Fruit fly (Drosophila melanogaster): ENCODE results near the gene CG9784.

Gene CG9784

dm6 chrX:16587021-16587667, 11.9 kb downstream of the CG9784 start, which contains the start of gene CanA-14F (continued):
- TF ChIP-seq wek (GFP tag; optimal IDR thresholded peaks at IDR 0.05): no peak
- peak; percentile 19 for TF ChIP-seq CTCF (GFP tag; optimal IDR thresholded peaks at IDR 0.05)
- TF ChIP-seq CG2889 (GFP tag; IDR thresholded peaks at IDR 0.05): no peak
- TF ChIP-seq org-1 (GFP tag; optimal IDR thresholded peaks at IDR 0.05): no peak
- TF ChIP-seq CG9817 (tag; optimal IDR thresholded peaks at IDR 0.05): peak; percentile 42
- no peak for TF ChIP-seq CG4730 (GFP tag; IDR thresholded peaks at IDR 0.05)
- TF ChIP-seq Dek (tag; optimal IDR thresholded peaks at IDR 0.05): peak; percentile 5
- no peak for TF ChIP-seq CG10209 (GFP tag; optimal IDR thresholded peaks at IDR 0.05)
- no peak for TF ChIP-seq tup (GFP tag; optimal IDR thresholded peaks at IDR 0.05)
- no peak for TF ChIP-seq Aef1 (GFP tag; IDR thresholded peaks at IDR 0.05)
- TF ChIP-seq CG12299 (tag; optimal IDR thresholded peaks at IDR 0.05): no peak
- no peak for TF ChIP-seq CG16815 (GFP tag; optimal IDR thresholded peaks at IDR 0.05)
- TF ChIP-seq CG1832 (GFP tag; optimal IDR thresholded peaks at IDR 0.05): no peak
- no peak for TF ChIP-seq gcm (GFP tag; optimal IDR thresholded peaks at IDR 0.05)
- TF ChIP-seq CG12942 (GFP tag; optimal IDR thresholded peaks at IDR 0.05): no peak
- TF ChIP-seq CG18476 (GFP tag; optimal IDR thresholded peaks at IDR 0.05): no peak
- no peak for TF ChIP-seq disco-r (GFP tag; optimal IDR thresholded peaks at IDR 0.05)
- TF ChIP-seq mirr (GFP tag; optimal IDR thresholded peaks at IDR 0.05): no peak
- TF ChIP-seq bowl (GFP tag; IDR thresholded peaks at IDR 0.05): no peak
- peak; percentile 64; the same call in 1 of the 2 replicates for TF ChIP-seq ato (GFP tag; IDR thresholded peaks at IDR 0.05; ENCODE audit: partially characterized antibody)
- no peak for TF ChIP-seq Dbx (GFP tag; IDR thresholded peaks at IDR 0.05)
- TF ChIP-seq row (GFP tag; IDR thresholded peaks at IDR 0.05): peak; percentile 51; the same call in 2 of the 3 replicates
- no peak for TF ChIP-seq CG2678 (tag; optimal IDR thresholded peaks at IDR 0.05)
- no peak for TF ChIP-seq CG7745 (tag; optimal IDR thresholded peaks at IDR 0.05)
- peak; percentile 5 for TF ChIP-seq phol (tag; optimal IDR thresholded peaks at IDR 0.05)
- no peak for TF ChIP-seq rib (GFP tag; IDR thresholded peaks at IDR 0.05)
- no peak for TF ChIP-seq pnt (GFP tag; optimal IDR thresholded peaks at IDR 0.05)
- TF ChIP-seq BEAF-32 (GFP tag; optimal IDR thresholded peaks at IDR 0.05): peak; percentile 62
- TF ChIP-seq Pdp1 (GFP tag; optimal IDR thresholded peaks at IDR 0.05): no peak
- no peak for TF ChIP-seq CG4820 (GFP tag; optimal IDR thresholded peaks at IDR 0.05)
- no peak for TF ChIP-seq C15 (GFP tag; IDR thresholded peaks at IDR 0.05)
- TF ChIP-seq CG8290 (GFP tag; optimal IDR thresholded peaks at IDR 0.05): no peak
- peak in 1 of 2 experiments; percentile 22 for TF ChIP-seq CG8290 (tag; optimal IDR thresholded peaks at IDR 0.05)
- no peak for TF ChIP-seq B-H1 (GFP tag; IDR thresholded peaks at IDR 0.05)
- no peak for TF ChIP-seq CG12744 (GFP tag; optimal IDR thresholded peaks at IDR 0.05)
- no peak for TF ChIP-seq CG3065 (GFP tag; optimal IDR thresholded peaks at IDR 0.05)
- no peak for TF ChIP-seq CG8765 (GFP tag; IDR thresholded peaks at IDR 0.05)
- no peak for TF ChIP-seq lola (GFP tag; optimal IDR thresholded peaks at IDR 0.05)
- TF ChIP-seq CG7839 (tag; optimal IDR thresholded peaks at IDR 0.05): no peak
- TF ChIP-seq sens-2 (GFP tag; IDR thresholded peaks at IDR 0.05): no peak
- TF ChIP-seq CG4424 (GFP tag; optimal IDR thresholded peaks at IDR 0.05): no peak
- TF ChIP-seq danr (GFP tag; IDR thresholded peaks at IDR 0.05): no peak
- no peak for TF ChIP-seq toy (GFP tag; IDR thresholded peaks at IDR 0.05)
- no peak for TF ChIP-seq Ravus (GFP tag; IDR thresholded peaks at IDR 0.05)
- TF ChIP-seq fd64A (GFP tag; optimal IDR thresholded peaks at IDR 0.05): no peak
- no peak for TF ChIP-seq CG6654 (GFP tag; optimal IDR thresholded peaks at IDR 0.05)
- no peak for TF ChIP-seq Fer1 (GFP tag; optimal IDR thresholded peaks at IDR 0.05)
- no peak for TF ChIP-seq CG12071 (GFP tag; optimal IDR thresholded peaks at IDR 0.05)
- TF ChIP-seq Sin3A (optimal IDR thresholded peaks at IDR 0.05): no peak
- no peak for TF ChIP-seq CG18764 (GFP tag; optimal IDR thresholded peaks at IDR 0.05)
- TF ChIP-seq Doc2 (GFP tag; IDR thresholded peaks at IDR 0.05): no peak
- TF ChIP-seq Lpt (GFP tag; optimal IDR thresholded peaks at IDR 0.05): no peak
